Fruit fly (Drosophila melanogaster): ENCODE data around the gene CG16772.

dm6 chr2L:19942510-19942909 is 20.0 kb upstream of the CG16772 start:
- TF ChIP-seq pad (GFP tag; optimal IDR thresholded peaks at IDR 0.05) (no peak), bab1 (GFP tag; optimal IDR thresholded peaks at IDR 0.05) (no peak), CG11617 (GFP tag; optimal IDR thresholded peaks at IDR 0.05) (no peak), CG7045 (GFP tag; optimal IDR thresholded peaks at IDR 0.05) (no peak), CG14711 (tag; optimal IDR thresholded peaks at IDR 0.05) (no peak), tj (GFP tag; optimal IDR thresholded peaks at IDR 0.05) (no peak), Clk (GFP tag; optimal IDR thresholded peaks at IDR 0.05) (no peak), CG33017 (tag; optimal IDR thresholded peaks at IDR 0.05) (no peak), cic (GFP tag; optimal IDR thresholded peaks at IDR 0.05) (no peak), toe (GFP tag; optimal IDR thresholded peaks at IDR 0.05) (no peak)
